Worm (Caenorhabditis elegans): Measurements from ENCODE around the gene R13A1.10.

- TF ChIP-seq jun-1 (tag; optimal IDR thresholded peaks at IDR 0.05) (no peak), lsy-2 (tag; optimal IDR thresholded peaks at IDR 0.05) (no peak), ztf-4 (tag; optimal IDR thresholded peaks at IDR 0.05) (no peak), pqm-1 (tag; optimal IDR thresholded peaks at IDR 0.05) (no peak), C34B4.2 (tag; optimal IDR thresholded peaks at IDR 0.05) (no peak), aly-2 (tag; optimal IDR thresholded peaks at IDR 0.05) (no peak), nhr-237 (tag; optimal IDR thresholded peaks at IDR 0.05) (no peak), ztf-11 (tag; optimal IDR thresholded peaks at IDR 0.05) (no peak), nhr-12 (tag; optimal IDR thresholded peaks at IDR 0.05) (no peak), ama-1 (optimal IDR thresholded peaks at IDR 0.05) (no peak), unc-62 (GFP tag; optimal IDR thresholded peaks at IDR 0.05) (no peak)
Measured at ce11 chrIV:7228208-7228607, 1.2 kb upstream of the R13A1.10 start, which contains the start of gene D2024.5.

All from whole organism, L1 larva.